Worm (Caenorhabditis elegans): ENCODE results near the gene C17H11.6.
"Not testable (repeated sequence)": the region's sequence is repeated elsewhere in the genome, so short reads cannot be mapped to it uniquely, and the experiment has no call there.

Gene C17H11.6

ce11 chrX:8154374-8154836 is 49.2 kb downstream of the C17H11.6 start:
- TF ChIP-seq mep-1 (tag; optimal IDR thresholded peaks at IDR 0.05) (peak; percentile 46), snpc-1.2 (GFP tag; IDR thresholded peaks at IDR 0.05) (peak; percentile 67; the same call in 1 of the 2 replicates), vab-7 (GFP tag; IDR thresholded peaks at IDR 0.05) (peak; percentile 24; the same call in 1 of the 2 replicates), hif-1 (tag; optimal IDR thresholded peaks at IDR 0.05) (peak; percentile 14), duxl-1 (tag; optimal IDR thresholded peaks at IDR 0.05; ENCODE audit: poor library complexity) (peak; percentile 34), lin-13 (GFP tag; optimal IDR thresholded peaks at IDR 0.05) (peak; percentile 2), tra-1 (GFP tag; IDR thresholded peaks at IDR 0.05) (0 out of 2 replicates have a peak, but pooled peaks have one; percentile 29), hlh-11 (tag; optimal IDR thresholded peaks at IDR 0.05) (peak; percentile 3), hmg-1.1 (GFP tag; IDR thresholded peaks at IDR 0.05) (peak; percentile 44; the same call in 1 of the 2 replicates), nhr-102 (tag; optimal IDR thresholded peaks at IDR 0.05) (peak; percentile 8), ctbp-1 (GFP tag; IDR thresholded peaks at IDR 0.05) (peak; percentile 45; the same call in 1 of the 2 replicates), rbr-2 (tag; optimal IDR thresholded peaks at IDR 0.05) (peak; percentile 10), lim-7 (GFP tag; IDR thresholded peaks at IDR 0.05) (peak; percentile 56), D1046.2 (GFP tag; IDR thresholded peaks at IDR 0.05) (0 out of 2 replicates have a peak, but pooled peaks have one; percentile 4), dve-1 (tag; optimal IDR thresholded peaks at IDR 0.05; ENCODE audit: insufficient read depth) (peak; percentile 39), lsy-2 (tag; optimal IDR thresholded peaks at IDR 0.05) (peak in 1 of 2 experiments; percentile 11), T20F7.1 (GFP tag; optimal IDR thresholded peaks at IDR 0.05) (peak; percentile 24), madf-9 (GFP tag; conservative IDR thresholded peaks at IDR 0.05) (peak; percentile 33; the same call in 1 of the 2 replicates), T26A8.4 (GFP tag; IDR thresholded peaks at IDR 0.05) (peak; percentile 72; the same call in 1 of the 2 replicates), dmd-8 (GFP tag; IDR thresholded peaks at IDR 0.05) (0 out of 2 replicates have a peak, but pooled peaks have one; percentile 18), hlh-30 (tag; optimal IDR thresholded peaks at IDR 0.05; ENCODE audit: insufficient read depth) (peak; percentile 86), F26F4.8 (GFP tag; conservative IDR thresholded peaks at IDR 0.05) (0 out of 2 replicates have a peak, but pooled peaks have one; percentile 48), spr-1 (tag; optimal IDR thresholded peaks at IDR 0.05) (peak; percentile 43), mes-2 (tag; optimal IDR thresholded peaks at IDR 0.05; ENCODE audit: poor library complexity, severe bottlenecking) (peak; percentile 55), nhr-48 (tag; optimal IDR thresholded peaks at IDR 0.05) (peak; percentile 61), dmd-6 (GFP tag; IDR thresholded peaks at IDR 0.05) (peak; percentile 30), daf-16 (GFP tag; optimal IDR thresholded peaks at IDR 0.05) (peak in 1 of 2 experiments; percentile 69), daf-16 (tag; optimal IDR thresholded peaks at IDR 0.05) (peak; percentile 39), lin-38 (GFP tag; IDR thresholded peaks at IDR 0.05) (peak; percentile 53), pha-4 (GFP tag; IDR thresholded peaks at IDR 0.05) (peak; percentile 53; the same call in 1 of the 2 replicates), Y5F2A.4 (GFP tag; optimal IDR thresholded peaks at IDR 0.05) (peak; percentile 63), Y48G9A.11 (GFP tag; IDR thresholded peaks at IDR 0.05) (peak; percentile 62), egl-43 (GFP tag; IDR thresholded peaks at IDR 0.05) (peak; percentile 82; the same call in 1 of the 2 replicates), spr-3 (GFP tag; optimal IDR thresholded peaks at IDR 0.05) (peak; percentile 32)
- TF ChIP-seq pha-4 (tag; optimal IDR thresholded peaks at IDR 0.05) = not testable (repeated sequence)

DNA sequence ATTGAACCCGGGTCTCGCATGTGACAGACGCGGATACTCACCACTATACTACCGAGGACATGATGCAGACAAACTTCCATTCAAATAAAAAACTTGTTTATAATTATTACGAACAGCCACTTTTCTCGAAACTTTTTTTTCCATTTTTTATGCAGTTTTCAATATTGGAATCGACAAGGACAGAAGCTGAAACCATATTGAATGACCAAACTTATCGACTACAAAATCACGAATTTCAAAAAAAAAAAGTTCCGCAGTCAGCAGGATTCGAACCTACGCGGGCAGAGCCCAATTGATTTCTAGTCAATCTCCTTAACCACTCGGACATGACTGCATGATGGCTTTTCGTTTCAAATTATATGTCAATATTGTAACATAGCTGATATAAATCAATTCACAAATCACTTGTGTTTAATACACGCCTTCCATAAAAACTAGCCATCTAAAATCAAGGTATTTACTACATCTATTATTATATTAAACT is 51.0 kb downstream of the C17H11.6 start:
- 0 out of 2 replicates have a peak, but pooled peaks have one; percentile 42 for TF ChIP-seq zfp-3 (GFP tag; conservative IDR thresholded peaks at IDR 0.05)
- peak; percentile 58; the same call in 1 of the 2 replicates for TF ChIP-seq F26F4.8 (GFP tag; conservative IDR thresholded peaks at IDR 0.05)
- peak; percentile 80; the same call in 1 of the 2 replicates for TF ChIP-seq egl-43 (GFP tag; IDR thresholded peaks at IDR 0.05)
- TF ChIP-seq T26A8.4 (GFP tag; IDR thresholded peaks at IDR 0.05) = peak; percentile 46; the same call in 1 of the 2 replicates
- TF ChIP-seq vab-7 (GFP tag; IDR thresholded peaks at IDR 0.05) = 0 out of 2 replicates have a peak, but pooled peaks have one; percentile 45
- TF ChIP-seq pha-4 (GFP tag; IDR thresholded peaks at IDR 0.05) = peak; percentile 71; the same call in 1 of the 2 replicates
- not testable (repeated sequence) for TF ChIP-seq pha-4 (tag; optimal IDR thresholded peaks at IDR 0.05)
- peak; percentile 34 for TF ChIP-seq T20F7.1 (GFP tag; optimal IDR thresholded peaks at IDR 0.05)
- TF ChIP-seq zip-11 (GFP tag; IDR thresholded peaks at IDR 0.05) = 0 out of 2 replicates have a peak, but pooled peaks have one; percentile 18
- TF ChIP-seq nhr-48 (tag; optimal IDR thresholded peaks at IDR 0.05) = peak; percentile 32
- TF ChIP-seq ctbp-1 (GFP tag; IDR thresholded peaks at IDR 0.05) = 0 out of 2 replicates have a peak, but pooled peaks have one; percentile 51
- TF ChIP-seq Y48G9A.11 (GFP tag; IDR thresholded peaks at IDR 0.05) = peak; percentile 72; the same call in 1 of the 2 replicates
- TF ChIP-seq lin-38 (GFP tag; IDR thresholded peaks at IDR 0.05) = peak; percentile 63
- TF ChIP-seq D1046.2 (GFP tag; IDR thresholded peaks at IDR 0.05) = 0 out of 2 replicates have a peak, but pooled peaks have one; percentile 23
- peak; percentile 52 for TF ChIP-seq hlh-30 (tag; optimal IDR thresholded peaks at IDR 0.05; ENCODE audit: insufficient read depth)
- peak; percentile 45; the same call in 1 of the 2 replicates for TF ChIP-seq php-3 (GFP tag; IDR thresholded peaks at IDR 0.05)
- peak; percentile 78; the same call in 1 of the 2 replicates for TF ChIP-seq snpc-1.2 (GFP tag; IDR thresholded peaks at IDR 0.05)
- TF ChIP-seq madf-5 (GFP tag; IDR thresholded peaks at IDR 0.05) = 0 out of 4 replicates have a peak, but pooled peaks of 1 of the 2 experiments have one; percentile 47
- TF ChIP-seq dmd-8 (GFP tag; IDR thresholded peaks at IDR 0.05) = peak; percentile 85
- TF ChIP-seq dmd-6 (GFP tag; IDR thresholded peaks at IDR 0.05) = peak; percentile 32; the same call in 1 of the 2 replicates
- peak; percentile 63 for TF ChIP-seq lim-7 (GFP tag; IDR thresholded peaks at IDR 0.05)
- peak; percentile 32 for TF ChIP-seq nhr-102 (tag; optimal IDR thresholded peaks at IDR 0.05)
- TF ChIP-seq arid-1 (GFP tag; conservative IDR thresholded peaks at IDR 0.05) = peak; percentile 58; the same call in 1 of the 2 replicates
